Worm (Caenorhabditis elegans) whole organism, early embryonic: ENCODE data around the gene skr-3.

ENCODE experiments used
- F13C5.2 ChIP-seq: sonication (generic microtip); optimal IDR thresholded peaks from 2 replicates; lab custom pipeline; 2017; ENCODE audit warnings: mild to moderate bottlenecking, missing genetic modification characterization, inconsistent platforms, missing compliant biosample characterization
- ama-1 ChIP-seq: fragments of 150-350 bp; optimal IDR thresholded peaks from 2 replicates; lab custom pipeline; 2014
- ceh-36 ChIP-seq: sonication (generic microtip); optimal IDR thresholded peaks from 2 replicates; lab custom pipeline; 2016; ENCODE audit warnings: missing genetic modification characterization, inconsistent platforms, missing compliant biosample characterization
- hmg-4 ChIP-seq: fragments of 200-800 bp; sonication (Bioruptor generic); optimal IDR thresholded peaks from 2 replicates; lab custom pipeline; 2018; ENCODE audit warnings: mild to moderate bottlenecking, missing genetic modification characterization, missing compliant biosample characterization
- scrt-1 ChIP-seq: fragments of 200-800 bp; sonication (Bioruptor generic); IDR thresholded peaks from 2 replicates; pipeline ENCODE4 v1.3.6; 2022; ENCODE audit warnings: missing genetic modification characterization, missing compliant biosample characterization
- sea-1 ChIP-seq: fragments of 200-800 bp; sonication (Bioruptor generic); conservative IDR thresholded peaks from 2 replicates; pipeline ENCODE4 v1.3.6; 2022; ENCODE audit warnings: missing genetic modification characterization, missing compliant biosample characterization
- tra-4 ChIP-seq: sonication (generic microtip); optimal IDR thresholded peaks from 2 replicates; lab custom pipeline; 2017; ENCODE audit warnings: missing genetic modification characterization, missing compliant biosample characterization

DNA sequence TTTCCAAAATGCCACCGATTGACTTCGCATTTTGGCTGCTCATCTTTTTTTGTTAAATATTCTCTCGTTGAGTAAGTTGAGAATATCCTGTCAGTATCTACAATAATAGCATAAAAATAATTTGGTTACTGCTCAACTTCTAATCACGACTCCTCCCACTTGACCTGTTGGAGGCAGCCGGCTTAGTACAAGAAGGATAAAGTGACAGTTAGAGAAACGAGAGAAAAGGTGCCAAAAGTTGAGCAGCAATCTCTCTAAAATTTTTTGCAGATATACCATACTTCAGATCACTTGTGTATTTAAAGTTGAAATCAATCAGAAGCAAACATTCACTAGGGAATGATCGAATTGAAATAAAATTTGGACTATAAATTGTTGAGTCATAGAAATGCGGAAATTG lies 3.9 kb downstream of the skr-3 start, which contains the start of gene nhr-111:
- no peak for TF ChIP-seq ama-1 (lab: Kevin White, UChicago)
- no peak for TF ChIP-seq tra-4 (tag; lab: Kevin White, UChicago)
- TF ChIP-seq F13C5.2 (tag; lab: Kevin White, UChicago) = no peak
- no peak for TF ChIP-seq scrt-1
- no peak for TF ChIP-seq ceh-36 (tag; lab: Kevin White, UChicago)
- TF ChIP-seq hmg-4 (GFP tag; lab: Kevin White, UChicago) = no peak
- no peak for TF ChIP-seq sea-1 (GFP tag; lab: Robert Waterston, UW)
